Worm (Caenorhabditis elegans): ENCODE measurements around the gene F59B1.10.

DNA sequence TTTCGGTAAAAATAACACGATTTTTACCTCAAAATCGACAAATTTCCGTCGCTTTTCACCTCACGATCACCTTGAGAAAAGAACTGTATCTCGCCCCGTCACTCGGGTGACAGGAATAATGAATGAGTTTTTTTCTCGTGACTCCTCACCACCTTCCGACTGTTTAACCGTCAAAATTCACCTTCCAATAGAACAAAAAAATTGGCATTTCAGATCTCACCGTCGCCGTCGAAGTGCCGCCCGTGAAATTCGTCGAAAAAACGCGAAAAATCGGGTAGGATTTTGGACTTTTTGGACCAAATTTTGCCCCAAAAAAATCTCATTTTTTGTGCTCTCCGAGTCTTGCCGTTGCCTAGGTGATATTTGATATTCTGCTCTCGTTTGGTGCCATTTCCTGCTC is 39.1 kb upstream of the F59B1.10 start, which contains the start of gene unc-132:
- TF ChIP-seq nhr-237 (tag; optimal IDR thresholded peaks at IDR 0.05) (no peak), aly-2 (tag; optimal IDR thresholded peaks at IDR 0.05) (no peak), sptf-1 (tag; optimal IDR thresholded peaks at IDR 0.05) (no peak), snpc-4 (tag; optimal IDR thresholded peaks at IDR 0.05) (no peak), unc-86 (tag; optimal IDR thresholded peaks at IDR 0.05) (no peak), unc-62 (GFP tag; optimal IDR thresholded peaks at IDR 0.05) (no peak), nhr-47 (tag; optimal IDR thresholded peaks at IDR 0.05) (no peak), ceh-8 (GFP tag; optimal IDR thresholded peaks at IDR 0.05) (no peak)

Measured in whole organism, L1 larva.